Fruit fly (Drosophila melanogaster): ENCODE data around the gene CG42564.

The CG42564 gene

dm6 chr3R:6352893-6353623, 21.2 kb upstream of the CG42564 start (continued):
- TF ChIP-seq CG8924 (tag; optimal IDR thresholded peaks at IDR 0.05): peak; percentile 30
- TF ChIP-seq CG6254 (GFP tag; optimal IDR thresholded peaks at IDR 0.05): no peak
- TF ChIP-seq CG1647 (GFP tag; optimal IDR thresholded peaks at IDR 0.05): peak; percentile 5
- peak; percentile 15 for TF ChIP-seq CG13296 (GFP tag; optimal IDR thresholded peaks at IDR 0.05)
- TF ChIP-seq gfzf (GFP tag; optimal IDR thresholded peaks at IDR 0.05): no peak
- no peak for TF ChIP-seq oc (tag; optimal IDR thresholded peaks at IDR 0.05)
- TF ChIP-seq CG11085 (GFP tag; IDR thresholded peaks at IDR 0.05): no peak
- TF ChIP-seq toy (GFP tag; IDR thresholded peaks at IDR 0.05): no peak
- peak; percentile 41 for TF ChIP-seq CG18619 (GFP tag; optimal IDR thresholded peaks at IDR 0.05)
- peak; percentile 58 for TF ChIP-seq Sox100B (GFP tag; optimal IDR thresholded peaks at IDR 0.05)
- TF ChIP-seq bigmax (GFP tag; optimal IDR thresholded peaks at IDR 0.05): no peak
- no peak for TF ChIP-seq CG8944 (GFP tag; optimal IDR thresholded peaks at IDR 0.05)
- no peak for TF ChIP-seq Dbx (GFP tag; IDR thresholded peaks at IDR 0.05)
- peak; percentile 95 for TF ChIP-seq sr (GFP tag; IDR thresholded peaks at IDR 0.05)
- TF ChIP-seq HLH4C (GFP tag; IDR thresholded peaks at IDR 0.05; ENCODE audit: partially characterized antibody): no peak
- TF ChIP-seq Antp (GFP tag; optimal IDR thresholded peaks at IDR 0.05): no peak
- TF ChIP-seq chn (GFP tag; optimal IDR thresholded peaks at IDR 0.05): no peak
- TF ChIP-seq CG12744 (GFP tag; optimal IDR thresholded peaks at IDR 0.05): no peak
- no peak for TF ChIP-seq psq (GFP tag; optimal IDR thresholded peaks at IDR 0.05)
- TF ChIP-seq so (GFP tag; IDR thresholded peaks at IDR 0.05): no peak
- TF ChIP-seq unpg (GFP tag; optimal IDR thresholded peaks at IDR 0.05): peak; percentile 9
- TF ChIP-seq CG8388 (GFP tag; optimal IDR thresholded peaks at IDR 0.05): peak; percentile 5
- TF ChIP-seq H2.0 (GFP tag; IDR thresholded peaks at IDR 0.05): no peak
- 0 out of 3 replicates have a peak, but pooled peaks have one; percentile 44 for TF ChIP-seq zfh1 (GFP tag; IDR thresholded peaks at IDR 0.05)
- TF ChIP-seq bsh (GFP tag; optimal IDR thresholded peaks at IDR 0.05): peak in 1 of 2 experiments; percentile 16
- no peak for TF ChIP-seq cad (GFP tag; optimal IDR thresholded peaks at IDR 0.05)
- no peak for TF ChIP-seq nerfin-2 (GFP tag; IDR thresholded peaks at IDR 0.05; ENCODE audit: partially characterized antibody)
- TF ChIP-seq Aef1 (GFP tag; IDR thresholded peaks at IDR 0.05): no peak
- TF ChIP-seq Dad (GFP tag; optimal IDR thresholded peaks at IDR 0.05): no peak
- TF ChIP-seq CG13775 (GFP tag; optimal IDR thresholded peaks at IDR 0.05): no peak
- TF ChIP-seq CG34224 (GFP tag; IDR thresholded peaks at IDR 0.05; ENCODE audit: partially characterized antibody): no peak
- peak; percentile 25 for TF ChIP-seq CG8281 (tag; optimal IDR thresholded peaks at IDR 0.05)
- TF ChIP-seq CG6854 (GFP tag; optimal IDR thresholded peaks at IDR 0.05): no peak
- no peak for TF ChIP-seq ken (GFP tag; IDR thresholded peaks at IDR 0.05)
- no peak for TF ChIP-seq sc (optimal IDR thresholded peaks at IDR 0.05)
- peak; percentile 9 for TF ChIP-seq sc (GFP tag; optimal IDR thresholded peaks at IDR 0.05)
- no peak for TF ChIP-seq CG31365 (tag; optimal IDR thresholded peaks at IDR 0.05)
- no peak for TF ChIP-seq Lpt (GFP tag; optimal IDR thresholded peaks at IDR 0.05)
- TF ChIP-seq CG11560 (tag; IDR thresholded peaks at IDR 0.05): no peak
- TF ChIP-seq maf-S (GFP tag; optimal IDR thresholded peaks at IDR 0.05): no peak
- TF ChIP-seq CG31224 (GFP tag; IDR thresholded peaks at IDR 0.05): peak; percentile 32; the same call in 1 of the 2 replicates
- no peak for TF ChIP-seq HLH54F (GFP tag; optimal IDR thresholded peaks at IDR 0.05)
- TF ChIP-seq tup (GFP tag; optimal IDR thresholded peaks at IDR 0.05): no peak
- TF ChIP-seq CG9797 (GFP tag; optimal IDR thresholded peaks at IDR 0.05): no peak
- TF ChIP-seq chinmo (GFP tag; IDR thresholded peaks at IDR 0.05; ENCODE audit: partially characterized antibody): peak; percentile 76; the same call in 1 of the 4 replicates
- no peak for TF ChIP-seq inv (GFP tag; IDR thresholded peaks at IDR 0.05; ENCODE audit: partially characterized antibody)
- TF ChIP-seq H15 (GFP tag; IDR thresholded peaks at IDR 0.05): no peak
- TF ChIP-seq luna (GFP tag; optimal IDR thresholded peaks at IDR 0.05): no peak
- no peak for TF ChIP-seq D (optimal IDR thresholded peaks at IDR 0.05)
- peak; percentile 58 for TF ChIP-seq D (GFP tag; optimal IDR thresholded peaks at IDR 0.05)
- peak; percentile 2 for TF ChIP-seq kay (GFP tag; optimal IDR thresholded peaks at IDR 0.05)

Data from whole organism, embryonic.